Worm (Caenorhabditis elegans) whole organism, mixed stage, embryonic: ENCODE data around the gene srd-29.

Experiments
- blmp-1 ChIP-seq: fragments of 150-350 bp; optimal IDR thresholded peaks from 2 replicates; lab custom pipeline; 2014; ENCODE audit warnings: missing biosample characterization, missing genetic modification characterization
- ceh-39 ChIP-seq: fragments of 150-350 bp; optimal IDR thresholded peaks from 2 replicates; lab custom pipeline; 2014; ENCODE audit warnings: missing biosample characterization, missing genetic modification characterization
- drap-1 ChIP-seq: fragments of 200-800 bp; sonication (Bioruptor generic); optimal IDR thresholded peaks from 3 replicates; lab custom pipeline; 2018; ENCODE audit warnings: mild to moderate bottlenecking, missing genetic modification characterization, missing compliant biosample characterization
- lin-32 ChIP-seq: fragments of 200-800 bp; sonication (Bioruptor generic); optimal IDR thresholded peaks from 2 replicates; lab custom pipeline; 2018; ENCODE audit warnings: mild to moderate bottlenecking, missing genetic modification characterization, missing compliant biosample characterization
- nhr-28 ChIP-seq: fragments of 150-350 bp; optimal IDR thresholded peaks from 2 replicates; lab custom pipeline; 2014; ENCODE audit warnings: missing biosample characterization, missing genetic modification characterization
- nhr-76 ChIP-seq: sonication (generic microtip); optimal IDR thresholded peaks from 2 replicates; lab custom pipeline; 2017; ENCODE audit warnings: missing biosample characterization, missing genetic modification characterization
- ztf-11 ChIP-seq: fragments of 150-350 bp; optimal IDR thresholded peaks from 2 replicates; lab custom pipeline; 2014; ENCODE audit warnings: missing biosample characterization, missing genetic modification characterization

- TF ChIP-seq drap-1 (GFP tag; lab: Kevin White, UChicago): no peak
- TF ChIP-seq ztf-11 (tag; lab: Kevin White, UChicago): no peak
- TF ChIP-seq nhr-28 (tag; lab: Kevin White, UChicago): no peak
- TF ChIP-seq blmp-1 (tag; lab: Kevin White, UChicago): no peak
- no peak for TF ChIP-seq ceh-39 (tag; lab: Kevin White, UChicago)
- no peak for TF ChIP-seq lin-32 (GFP tag; lab: Kevin White, UChicago)
- TF ChIP-seq nhr-76 (tag; lab: Kevin White, UChicago): no peak
Observed at ce11 chrV:7635469-7635868, at the start of gene srd-29.
